Worm (Caenorhabditis elegans) whole organism, L1 larva: ENCODE results near the gene W09D6.4.

ENCODE experiments used
- C16A3.4 ChIP-seq: fragments of 150-350 bp; optimal IDR thresholded peaks from 2 replicates; lab custom pipeline; 2014; ENCODE audit warnings: missing biosample characterization, missing genetic modification characterization
- C34B4.2 ChIP-seq: sonication (generic microtip); optimal IDR thresholded peaks from 2 replicates; lab custom pipeline; 2017; ENCODE audit warnings: mild to moderate bottlenecking, missing genetic modification characterization, missing compliant biosample characterization
- F16B12.6 ChIP-seq: fragments of 150-350 bp; optimal IDR thresholded peaks from 2 replicates; lab custom pipeline; 2014; ENCODE audit warnings: missing biosample characterization, missing genetic modification characterization
- alr-1 ChIP-seq: fragments of 200-800 bp; sonication (Bioruptor generic); optimal IDR thresholded peaks from 2 replicates; lab custom pipeline; 2018; ENCODE audit warnings: borderline replicate concordance, mild to moderate bottlenecking, missing genetic modification characterization, missing compliant biosample characterization
- ama-1 ChIP-seq: fragments of 150-350 bp; optimal IDR thresholded peaks from 2 replicates; lab custom pipeline; 2014
- ceh-63 ChIP-seq: fragments of 200-800 bp; sonication (Bioruptor generic); optimal IDR thresholded peaks from 2 replicates; lab custom pipeline; 2018; ENCODE audit warnings: mild to moderate bottlenecking, missing genetic modification characterization, missing compliant biosample characterization
- ceh-8 ChIP-seq: fragments of 200-800 bp; sonication (Bioruptor generic); optimal IDR thresholded peaks from 2 replicates; lab custom pipeline; 2018; ENCODE audit warnings: mild to moderate bottlenecking, missing genetic modification characterization, moderate library complexity, missing compliant biosample characterization
- ceh-82 ChIP-seq, 3 experiments: fragments of 150-350 bp in 1 of 3; sonication (generic microtip) in 2 of 3; optimal IDR thresholded peaks; 2 replicates each; lab custom pipeline; 2014 to 2017; ENCODE audit warnings: missing biosample characterization in 3 of 3, missing genetic modification characterization in 3 of 3
- ceh-90 ChIP-seq: sonication (generic microtip); optimal IDR thresholded peaks from 2 replicates; lab custom pipeline; 2016; ENCODE audit warnings: missing genetic modification characterization, missing compliant biosample characterization
- ces-1 ChIP-seq: fragments of 150-350 bp; optimal IDR thresholded peaks from 2 replicates; lab custom pipeline; 2014; ENCODE audit warnings: missing biosample characterization, missing genetic modification reagents, missing genetic modification characterization
- efl-1 ChIP-seq, 4 experiments: fragments of 150-350 bp; optimal IDR thresholded peaks in 3 of 4; peaks in 1 of 4; 1 replicate in 1 of 4; 2 replicates in 3 of 4; lab custom pipeline; 2014; ENCODE audit warnings: missing biosample characterization in 2 of 4, missing genetic modification characterization in 2 of 4, missing genetic modification reagents in 2 of 4
- elt-2 ChIP-seq: sonication (generic microtip); optimal IDR thresholded peaks from 2 replicates; lab custom pipeline; 2016; ENCODE audit warnings: missing genetic modification characterization, mild to moderate bottlenecking, inconsistent platforms, missing compliant biosample characterization, missing genetic modification reagents
- ets-5 ChIP-seq: fragments of 200-800 bp; sonication (Bioruptor generic); IDR thresholded peaks from 2 replicates; pipeline ENCODE4 v1.3.6; 2022; ENCODE audit warnings: missing genetic modification characterization, missing compliant biosample characterization
- fkh-10 ChIP-seq: sonication (generic microtip); optimal IDR thresholded peaks from 2 replicates; lab custom pipeline; 2017; ENCODE audit warnings: missing biosample characterization, missing genetic modification reagents, missing genetic modification characterization
- grh-1 ChIP-seq: fragments of 200-800 bp; sonication (Bioruptor generic); IDR thresholded peaks from 2 replicates; pipeline ENCODE4 v1.3.6; 2022; ENCODE audit warnings: missing genetic modification reagents, missing genetic modification characterization, missing compliant biosample characterization
- hlh-17 ChIP-seq: fragments of 200-800 bp; sonication (Bioruptor generic); optimal IDR thresholded peaks from 2 replicates; lab custom pipeline; 2018; ENCODE audit warnings: missing genetic modification characterization, mild to moderate bottlenecking, missing compliant biosample characterization, moderate library complexity, borderline replicate concordance
- isw-1 ChIP-seq: fragments of 200-800 bp; sonication (Bioruptor generic); IDR thresholded peaks from 2 replicates; pipeline ENCODE4 v1.3.6; 2022; ENCODE audit warnings: missing genetic modification characterization, missing compliant biosample characterization
- lin-13 ChIP-seq: fragments of 150-350 bp; optimal IDR thresholded peaks from 2 replicates; lab custom pipeline; 2014; ENCODE audit warnings: missing biosample characterization, missing genetic modification reagents, missing genetic modification characterization
- lin-14 ChIP-seq: fragments of 200-800 bp; sonication (Bioruptor generic); optimal IDR thresholded peaks from 2 replicates; lab custom pipeline; 2018; ENCODE audit warnings: mild to moderate bottlenecking, missing genetic modification characterization, moderate library complexity, missing compliant biosample characterization
- lin-15B ChIP-seq: fragments of 150-350 bp; sonication (generic microtip); optimal IDR thresholded peaks from 3 replicates; lab custom pipeline; 2014; ENCODE audit warnings: missing biosample characterization, missing genetic modification characterization
- lin-39 ChIP-seq: fragments of 150-350 bp; optimal IDR thresholded peaks from 2 replicates; lab custom pipeline; 2014; ENCODE audit warnings: missing biosample characterization, missing genetic modification reagents, missing genetic modification characterization
- lsy-2 ChIP-seq, 2 experiments: fragments of 150-350 bp; optimal IDR thresholded peaks; 2 replicates each; lab custom pipeline; 2014; ENCODE audit warnings: missing biosample characterization in 2 of 2, missing genetic modification characterization in 2 of 2
- mdl-1 ChIP-seq, 2 experiments: fragments of 150-350 bp; optimal IDR thresholded peaks; 2 replicates each; lab custom pipeline; 2014 to 2017; ENCODE audit warnings: missing biosample characterization in 2 of 2, missing genetic modification characterization in 2 of 2, inconsistent platforms in 1 of 2
- mef-2 ChIP-seq: fragments of 150-350 bp; optimal IDR thresholded peaks from 2 replicates; lab custom pipeline; 2014; ENCODE audit warnings: missing biosample characterization, missing genetic modification characterization
- nhr-12 ChIP-seq: sonication (generic microtip); optimal IDR thresholded peaks from 2 replicates; lab custom pipeline; 2017; ENCODE audit warnings: missing biosample characterization, missing genetic modification characterization
- nhr-19 ChIP-seq: fragments of 200-800 bp; sonication (Bioruptor generic); conservative IDR thresholded peaks from 2 replicates; pipeline ENCODE4 v1.3.6; 2022; ENCODE audit warnings: missing genetic modification characterization, missing compliant biosample characterization
- nhr-28 ChIP-seq: fragments of 150-350 bp; optimal IDR thresholded peaks from 2 replicates; lab custom pipeline; 2014; ENCODE audit warnings: missing biosample characterization, missing genetic modification characterization
- nhr-47 ChIP-seq: sonication (generic microtip); optimal IDR thresholded peaks from 2 replicates; lab custom pipeline; 2016; ENCODE audit warnings: mild to moderate bottlenecking, missing genetic modification characterization, moderate library complexity, missing compliant biosample characterization
- nhr-77 ChIP-seq: fragments of 150-350 bp; optimal IDR thresholded peaks from 2 replicates; lab custom pipeline; 2014; ENCODE audit warnings: missing biosample characterization, missing genetic modification characterization
- pag-3 ChIP-seq: sonication (generic microtip); optimal IDR thresholded peaks from 2 replicates; lab custom pipeline; 2017; ENCODE audit warnings: missing genetic modification characterization, mild to moderate bottlenecking, missing compliant biosample characterization, antibody characterized with exemption, borderline replicate concordance; ENCODE audit not compliant: insufficient read depth
- rnt-1 ChIP-seq: sonication (generic microtip); optimal IDR thresholded peaks from 2 replicates; lab custom pipeline; 2016; ENCODE audit warnings: mild to moderate bottlenecking, missing genetic modification characterization, moderate library complexity, missing compliant biosample characterization
- skn-1 ChIP-seq: fragments of 150-350 bp; optimal IDR thresholded peaks from 2 replicates; lab custom pipeline; 2014; ENCODE audit warnings: missing biosample characterization, missing genetic modification characterization
- snu-23 ChIP-seq: sonication (generic microtip); optimal IDR thresholded peaks from 2 replicates; lab custom pipeline; 2016; ENCODE audit warnings: missing genetic modification characterization, missing compliant biosample characterization
- sup-37 ChIP-seq: fragments of 200-800 bp; sonication (Bioruptor generic); optimal IDR thresholded peaks from 2 replicates; lab custom pipeline; 2018; ENCODE audit warnings: mild to moderate bottlenecking, missing genetic modification characterization, missing compliant biosample characterization
- swsn-7 ChIP-seq: sonication (generic microtip); optimal IDR thresholded peaks from 2 replicates; lab custom pipeline; 2016; ENCODE audit warnings: missing genetic modification characterization, missing compliant biosample characterization
- tbx-2 ChIP-seq: sonication (generic microtip); optimal IDR thresholded peaks from 2 replicates; lab custom pipeline; 2016; ENCODE audit warnings: missing genetic modification characterization, missing compliant biosample characterization
- unc-130 ChIP-seq: fragments of 150-350 bp; optimal IDR thresholded peaks from 2 replicates; lab custom pipeline; 2017; ENCODE audit warnings: missing biosample characterization, missing genetic modification characterization, inconsistent platforms
- unc-30 ChIP-seq: sonication (generic microtip); optimal IDR thresholded peaks from 2 replicates; lab custom pipeline; 2017; ENCODE audit warnings: missing biosample characterization, missing genetic modification characterization
- unc-86 ChIP-seq: sonication (generic microtip); optimal IDR thresholded peaks from 2 replicates; lab custom pipeline; 2016; ENCODE audit warnings: missing genetic modification characterization, missing compliant biosample characterization
- unc-98 ChIP-seq: fragments of 200-800 bp; sonication (Bioruptor generic); IDR thresholded peaks from 2 replicates; pipeline ENCODE4 v1.3.6; 2022; ENCODE audit warnings: missing genetic modification characterization, missing compliant biosample characterization
- xbp-1 ChIP-seq: sonication (generic microtip); optimal IDR thresholded peaks from 2 replicates; lab custom pipeline; 2016; ENCODE audit warnings: missing genetic modification characterization, missing compliant biosample characterization
- zag-1 ChIP-seq: fragments of 150-350 bp; optimal IDR thresholded peaks from 2 replicates; lab custom pipeline; 2014; ENCODE audit warnings: missing biosample characterization, missing genetic modification characterization
- zip-4 ChIP-seq: fragments of 200-800 bp; sonication (Bioruptor generic); optimal IDR thresholded peaks from 2 replicates; lab custom pipeline; 2018; ENCODE audit warnings: mild to moderate bottlenecking, missing genetic modification characterization, moderate library complexity, missing compliant biosample characterization
- ztf-11 ChIP-seq, 2 experiments: sonication (generic microtip); optimal IDR thresholded peaks; 2 replicates each; lab custom pipeline; 2016 to 2017; ENCODE audit warnings: missing genetic modification characterization in 2 of 2, missing biosample characterization in 1 of 2, missing compliant biosample characterization in 1 of 2

Gene W09D6.4

DNA sequence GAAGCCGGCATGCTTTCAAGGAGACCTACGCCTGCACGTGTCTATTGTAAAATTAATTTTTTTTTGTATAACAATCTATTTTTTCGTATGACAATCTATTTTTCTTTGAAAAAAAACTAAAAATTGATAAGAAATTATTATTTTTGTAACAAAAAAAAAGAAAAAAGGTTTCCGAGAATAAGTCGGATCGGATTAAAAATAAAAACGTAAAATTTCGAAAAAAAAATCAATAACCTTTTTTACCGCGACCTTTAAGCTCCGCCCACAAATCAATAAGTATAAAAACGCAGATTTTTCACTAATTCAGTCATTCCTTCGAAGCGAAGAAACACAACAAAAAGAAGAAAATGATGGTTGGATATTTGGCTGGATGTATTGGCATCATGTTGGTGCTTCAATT lies at the start of gene W09D6.4:
W09D6.4 (plus strand) TSS at position 301 of the 400 bp plus-strand sequence.
- TF ChIP-seq unc-86 (no peak), lsy-2 (tag; optimal IDR thresholded peaks at IDR 0.05; lab: Kevin White, UChicago) (no peak), ceh-8 (GFP tag; lab: Kevin White, UChicago) (no peak), ama-1 (lab: Kevin White, UChicago) (no peak), ceh-90 (no peak), ces-1 (no peak), F16B12.6 (tag; lab: Kevin White, UChicago) (no peak), pag-3 (no peak), ztf-11 (tag; optimal IDR thresholded peaks at IDR 0.05; lab: Kevin White, UChicago) (no peak), lin-15B (tag; lab: Kevin White, UChicago) (no peak), ceh-63 (GFP tag; lab: Kevin White, UChicago) (no peak), zip-4 (GFP tag; lab: Kevin White, UChicago) (no peak), nhr-19 (GFP tag; lab: Robert Waterston, UW) (no peak), swsn-7 (tag; lab: Kevin White, UChicago) (no peak), fkh-10 (GFP tag; lab: Kevin White, UChicago) (no peak), nhr-28 (tag; lab: Kevin White, UChicago) (no peak), lin-14 (GFP tag; lab: Kevin White, UChicago) (no peak), mef-2 (tag; lab: Kevin White, UChicago) (no peak), grh-1 (no peak)
- TF ChIP-seq, all 84 proteins: peak for 0

DNA sequence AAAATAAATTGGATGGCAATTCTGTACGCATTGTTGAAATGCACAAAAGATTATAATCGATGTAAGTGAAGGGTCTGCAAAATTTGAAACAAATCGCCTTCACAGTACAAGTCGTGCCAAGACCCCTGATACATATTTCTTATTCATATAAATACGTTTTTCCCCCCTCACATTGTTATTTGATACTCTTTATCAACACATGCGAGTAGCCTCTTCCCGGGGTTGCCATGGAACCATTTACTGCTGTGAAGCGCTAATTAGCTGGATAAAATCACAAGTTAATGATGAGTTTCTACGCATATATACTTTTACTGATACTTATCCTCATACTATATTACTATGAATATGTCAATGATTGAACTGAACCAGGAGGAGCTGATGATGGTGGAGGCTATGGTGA lies 48.2 kb upstream of the W09D6.4 start, which contains the start of gene Y48A6B.14:
Y48A6B.14 (plus strand) TSS at position 301 of the 400 bp plus-strand sequence.
- TF ChIP-seq skn-1 (tag; lab: Kevin White, UChicago) (no peak), lin-39 (tag; lab: Kevin White, UChicago) (no peak), lsy-2 (tag; optimal IDR thresholded peaks at IDR 0.05; lab: Kevin White, UChicago) (no peak), efl-1 (optimal IDR thresholded peaks at IDR 0.05; lab: Kevin White, UChicago) (no peak), efl-1 (GFP tag; optimal IDR thresholded peaks at IDR 0.05 in 1 of 2; lab: Kevin White, UChicago) (peak in 1 of 2 experiments; percentile 56), unc-30 (tag; lab: Kevin White, UChicago) (no peak)

DNA sequence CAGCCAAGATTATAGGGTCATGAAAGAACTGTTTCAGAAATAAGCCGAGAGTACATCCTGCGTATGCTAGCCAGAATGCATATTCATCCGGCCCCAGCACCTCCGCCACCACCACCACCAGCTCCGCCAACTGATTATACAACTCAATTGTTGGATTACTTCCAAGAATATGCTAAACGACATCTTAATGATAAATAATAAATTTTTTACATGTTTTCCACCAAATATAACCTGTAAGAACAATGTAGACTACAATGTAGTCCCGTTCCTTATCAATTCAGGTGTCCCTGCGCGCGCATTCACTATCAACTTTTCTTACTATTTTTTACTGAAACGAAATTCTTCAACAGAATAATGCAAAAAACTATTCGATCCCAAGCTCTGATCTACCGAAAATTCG lies 46.7 kb upstream of the W09D6.4 start, which contains the start of gene Y48A6B.9:
Y48A6B.9 (plus strand) TSS at position 301 of the 400 bp plus-strand sequence.
- TF ChIP-seq ceh-82 (tag; optimal IDR thresholded peaks at IDR 0.05; lab: Kevin White, UChicago), result no peak
- TF ChIP-seq efl-1 (optimal IDR thresholded peaks at IDR 0.05; lab: Kevin White, UChicago), result no peak
- peak in 1 of 2 experiments; percentile 24 for TF ChIP-seq efl-1 (GFP tag; optimal IDR thresholded peaks at IDR 0.05 in 1 of 2; lab: Kevin White, UChicago)

DNA sequence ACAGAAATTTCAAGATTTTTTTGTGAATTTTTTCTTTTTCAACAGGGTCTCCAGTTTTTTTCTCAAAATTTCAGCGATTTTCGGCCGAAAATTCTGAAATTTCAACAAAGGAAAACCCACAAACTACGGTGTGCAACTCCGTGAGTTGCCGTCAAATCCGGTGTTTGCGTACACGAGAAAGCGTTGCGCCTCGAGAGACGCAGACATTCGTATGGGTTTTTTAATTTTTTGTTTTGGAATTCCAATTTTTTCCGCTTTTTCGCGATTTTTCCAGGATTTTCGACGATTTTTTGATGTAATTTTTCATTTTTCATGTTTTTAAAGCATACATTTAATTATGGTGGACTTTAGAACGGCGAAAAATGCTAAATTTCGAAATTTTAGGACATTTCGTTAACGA lies 43.4 kb upstream of the W09D6.4 start:
- TF ChIP-seq mdl-1 (tag; optimal IDR thresholded peaks at IDR 0.05; lab: Kevin White, UChicago) (peak in 1 of 2 experiments; percentile 48), unc-130 (tag; lab: Kevin White, UChicago) (peak; percentile 80), ces-1 (no peak), ets-5 (GFP tag; lab: Robert Waterston, UW) (no peak), xbp-1 (tag; lab: Kevin White, UChicago) (peak; percentile 77), nhr-12 (tag; lab: Kevin White, UChicago) (no peak), nhr-19 (GFP tag; lab: Robert Waterston, UW) (peak; percentile 68), tbx-2 (peak; percentile 78), ceh-82 (tag; optimal IDR thresholded peaks at IDR 0.05; lab: Kevin White, UChicago) (peak; percentile 80 to 88 (median 82)), fkh-10 (GFP tag; lab: Kevin White, UChicago) (peak; percentile 41), lin-39 (tag; lab: Kevin White, UChicago) (peak; percentile 40), nhr-47 (tag; lab: Kevin White, UChicago) (peak; percentile 84), isw-1 (GFP tag; lab: Robert Waterston, UW) (peak; percentile 65), ztf-11 (tag; optimal IDR thresholded peaks at IDR 0.05; lab: Kevin White, UChicago) (peak in 1 of 2 experiments; percentile 7), sup-37 (GFP tag; lab: Kevin White, UChicago) (peak; percentile 36), unc-98 (GFP tag; lab: Robert Waterston, UW) (no peak; the same call in 1 of the 2 replicates), alr-1 (no peak), pag-3 (no peak), zag-1 (tag; lab: Kevin White, UChicago) (no peak), rnt-1 (no peak), nhr-77 (tag; lab: Kevin White, UChicago) (peak; percentile 56), hlh-17 (GFP tag; lab: Kevin White, UChicago) (no peak), lin-13 (GFP tag; lab: Kevin White, UChicago) (peak; percentile 74), elt-2 (tag; lab: Kevin White, UChicago) (peak; percentile 27), C16A3.4 (peak; percentile 76), snu-23 (GFP tag; lab: Kevin White, UChicago) (peak; percentile 87), lin-15B (tag; lab: Kevin White, UChicago) (peak; percentile 44), F16B12.6 (tag; lab: Kevin White, UChicago) (peak; percentile 100), mef-2 (tag; lab: Kevin White, UChicago) (no peak), C34B4.2 (tag; lab: Kevin White, UChicago) (no peak)
